Worm (Caenorhabditis elegans) whole organism, mixed stage, embryonic: Measurements from ENCODE around the gene nas-3.

ENCODE experiments used
- M03D4.4 ChIP-seq: sonication (generic microtip); optimal IDR thresholded peaks from 2 replicates; lab custom pipeline; 2017; ENCODE audit warnings: mild to moderate bottlenecking, missing genetic modification characterization, missing compliant biosample characterization
- blmp-1 ChIP-seq: fragments of 150-350 bp; optimal IDR thresholded peaks from 2 replicates; lab custom pipeline; 2014; ENCODE audit warnings: missing biosample characterization, missing genetic modification characterization
- ceh-39 ChIP-seq: fragments of 150-350 bp; optimal IDR thresholded peaks from 2 replicates; lab custom pipeline; 2014; ENCODE audit warnings: missing biosample characterization, missing genetic modification characterization
- ceh-43 ChIP-seq: fragments of 200-800 bp; sonication (Bioruptor generic); optimal IDR thresholded peaks from 2 replicates; lab custom pipeline; 2018; ENCODE audit warnings: mild to moderate bottlenecking, missing genetic modification characterization, moderate library complexity, missing compliant biosample characterization
- ceh-83 ChIP-seq: fragments of 200-800 bp; sonication (Bioruptor generic); optimal IDR thresholded peaks from 2 replicates; lab custom pipeline; 2018; ENCODE audit warnings: mild to moderate bottlenecking, missing genetic modification characterization, missing compliant biosample characterization
- ces-1 ChIP-seq: fragments of 150-350 bp; optimal IDR thresholded peaks from 2 replicates; lab custom pipeline; 2014; ENCODE audit warnings: missing biosample characterization, missing genetic modification reagents, missing genetic modification characterization
- cnd-1 ChIP-seq: fragments of 200-800 bp; sonication (Bioruptor generic); optimal IDR thresholded peaks from 2 replicates; lab custom pipeline; 2018; ENCODE audit warnings: mild to moderate bottlenecking, missing genetic modification characterization, missing compliant biosample characterization
- drap-1 ChIP-seq: fragments of 200-800 bp; sonication (Bioruptor generic); optimal IDR thresholded peaks from 3 replicates; lab custom pipeline; 2018; ENCODE audit warnings: mild to moderate bottlenecking, missing genetic modification characterization, missing compliant biosample characterization
- elt-1 ChIP-seq: sonication (generic microtip); optimal IDR thresholded peaks from 2 replicates; lab custom pipeline; 2017; ENCODE audit warnings: missing genetic modification characterization, mild to moderate bottlenecking, missing compliant biosample characterization, antibody characterized with exemption, moderate library complexity, borderline replicate concordance; ENCODE audit not compliant: insufficient read depth
- elt-3 ChIP-seq: fragments of 150-350 bp; optimal IDR thresholded peaks from 2 replicates; lab custom pipeline; 2014; ENCODE audit warnings: missing biosample characterization, missing genetic modification characterization
- flh-1 ChIP-seq: fragments of 200-800 bp; sonication (Bioruptor generic); optimal IDR thresholded peaks from 2 replicates; lab custom pipeline; 2018; ENCODE audit warnings: mild to moderate bottlenecking, missing genetic modification characterization, moderate library complexity, missing compliant biosample characterization
- ham-2 ChIP-seq: fragments of 200-800 bp; sonication (Bioruptor generic); optimal IDR thresholded peaks from 2 replicates; lab custom pipeline; 2018; ENCODE audit warnings: mild to moderate bottlenecking, missing genetic modification characterization, missing compliant biosample characterization
- hlh-1 ChIP-seq: fragments of 150-350 bp; optimal IDR thresholded peaks from 2 replicates; lab custom pipeline; 2014; ENCODE audit warnings: missing biosample characterization, missing genetic modification reagents, missing genetic modification characterization
- lin-13 ChIP-seq: fragments of 150-350 bp; optimal IDR thresholded peaks from 2 replicates; lab custom pipeline; 2014; ENCODE audit warnings: missing biosample characterization, missing genetic modification characterization
- lin-32 ChIP-seq: fragments of 200-800 bp; sonication (Bioruptor generic); optimal IDR thresholded peaks from 2 replicates; lab custom pipeline; 2018; ENCODE audit warnings: mild to moderate bottlenecking, missing genetic modification characterization, missing compliant biosample characterization
- lsy-2 ChIP-seq: fragments of 150-350 bp; optimal IDR thresholded peaks from 2 replicates; lab custom pipeline; 2014; ENCODE audit warnings: missing biosample characterization, missing genetic modification characterization
- mab-5 ChIP-seq: fragments of 150-350 bp; optimal IDR thresholded peaks from 2 replicates; lab custom pipeline; 2014; ENCODE audit warnings: missing biosample characterization, missing genetic modification characterization
- nhr-12 ChIP-seq: fragments of 150-350 bp; optimal IDR thresholded peaks from 2 replicates; lab custom pipeline; 2014; ENCODE audit warnings: missing biosample characterization, missing genetic modification characterization
- nhr-2 ChIP-seq: fragments of 150-350 bp; optimal IDR thresholded peaks from 2 replicates; lab custom pipeline; 2014; ENCODE audit warnings: missing biosample characterization, missing genetic modification characterization
- nhr-237 ChIP-seq: fragments of 150-350 bp; optimal IDR thresholded peaks from 2 replicates; lab custom pipeline; 2014; ENCODE audit warnings: missing biosample characterization, missing genetic modification characterization
- nhr-28 ChIP-seq: fragments of 150-350 bp; optimal IDR thresholded peaks from 2 replicates; lab custom pipeline; 2014; ENCODE audit warnings: missing biosample characterization, missing genetic modification characterization
- nhr-76 ChIP-seq: sonication (generic microtip); optimal IDR thresholded peaks from 2 replicates; lab custom pipeline; 2017; ENCODE audit warnings: missing biosample characterization, missing genetic modification characterization
- pha-4 ChIP-seq: fragments of 150-350 bp; optimal IDR thresholded peaks from 2 replicates; lab custom pipeline; 2018; ENCODE audit warnings: missing biosample characterization, missing genetic modification reagents, missing genetic modification characterization
- sem-2 ChIP-seq: fragments of 200-800 bp; sonication (Bioruptor generic); optimal IDR thresholded peaks from 2 replicates; lab custom pipeline; 2018; ENCODE audit warnings: mild to moderate bottlenecking, missing genetic modification characterization, missing compliant biosample characterization
- sptf-1 ChIP-seq: sonication (generic microtip); optimal IDR thresholded peaks from 2 replicates; lab custom pipeline; 2017; ENCODE audit warnings: mild to moderate bottlenecking, missing genetic modification characterization, moderate library complexity, missing compliant biosample characterization
- unc-120 ChIP-seq: sonication (generic microtip); optimal IDR thresholded peaks from 2 replicates; lab custom pipeline; 2017; ENCODE audit warnings: missing genetic modification characterization, missing compliant biosample characterization; ENCODE audit not compliant: poor library complexity, severe bottlenecking
- unc-39 ChIP-seq: fragments of 150-350 bp; optimal IDR thresholded peaks from 2 replicates; lab custom pipeline; 2014; ENCODE audit warnings: missing biosample characterization, missing genetic modification characterization
- unc-62 ChIP-seq: fragments of 150-350 bp; optimal IDR thresholded peaks from 2 replicates; lab custom pipeline; 2014; ENCODE audit warnings: missing biosample characterization, missing genetic modification reagents, missing genetic modification characterization
- zip-8 ChIP-seq: fragments of 150-350 bp; optimal IDR thresholded peaks from 2 replicates; lab custom pipeline; 2014; ENCODE audit warnings: missing biosample characterization, missing genetic modification characterization
- ztf-11 ChIP-seq: fragments of 150-350 bp; optimal IDR thresholded peaks from 2 replicates; lab custom pipeline; 2014; ENCODE audit warnings: missing biosample characterization, missing genetic modification characterization

Gene nas-3

ce11 chrV:9492460-9492859 is 14.5 kb downstream of the nas-3 start:
- no peak for TF ChIP-seq nhr-12 (tag; lab: Kevin White, UChicago)
- no peak for TF ChIP-seq nhr-28 (tag; lab: Kevin White, UChicago)
- TF ChIP-seq unc-39 = no peak
- no peak for TF ChIP-seq hlh-1
- no peak for TF ChIP-seq lsy-2

DNA sequence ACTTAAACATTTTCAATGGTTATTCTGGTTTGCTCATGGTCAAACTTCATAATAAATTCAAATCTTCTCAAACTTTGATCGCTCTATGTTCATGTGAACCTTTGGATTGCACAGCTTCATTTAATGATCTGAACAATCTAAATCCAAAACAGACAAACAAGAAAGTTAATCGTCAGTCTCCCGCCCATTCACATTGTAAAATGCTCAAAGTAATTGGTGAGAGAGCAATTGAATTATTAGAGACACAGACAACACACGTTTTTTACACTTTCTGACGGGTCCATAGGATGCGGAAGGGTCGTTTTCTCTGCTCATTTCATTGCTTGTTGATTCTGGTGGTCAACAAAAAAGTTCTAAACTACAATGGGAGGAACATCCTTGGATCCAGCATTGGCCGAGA is 18.8 kb downstream of the nas-3 start, which contains the start of gene gsnl-1:
Gene gsnl-1, plus strand, starts transcription at position 301 of the 400 bp plus-strand sequence.
- TF ChIP-seq nhr-28 (tag; lab: Kevin White, UChicago) = no peak
- TF ChIP-seq nhr-12 (tag; lab: Kevin White, UChicago) = no peak
- TF ChIP-seq nhr-237 (tag; lab: Kevin White, UChicago) = no peak
- no peak for TF ChIP-seq flh-1
- TF ChIP-seq sem-2 (GFP tag; lab: Kevin White, UChicago) = no peak
- no peak for TF ChIP-seq ztf-11 (tag; lab: Kevin White, UChicago)
- TF ChIP-seq elt-3 (tag; lab: Kevin White, UChicago) = no peak
- TF ChIP-seq cnd-1 (tag; lab: Kevin White, UChicago) = no peak
- no peak for TF ChIP-seq unc-62 (GFP tag; lab: Kevin White, UChicago)
- no peak for TF ChIP-seq ces-1 (GFP tag; lab: Kevin White, UChicago)
- TF ChIP-seq lin-13 (tag; lab: Kevin White, UChicago) = no peak
- TF ChIP-seq unc-120 (tag; lab: Kevin White, UChicago) = no peak
- TF ChIP-seq M03D4.4 (tag; lab: Kevin White, UChicago) = no peak
- no peak for TF ChIP-seq drap-1 (GFP tag; lab: Kevin White, UChicago)
- TF ChIP-seq blmp-1 (tag; lab: Kevin White, UChicago) = no peak
- no peak for TF ChIP-seq lin-32
- no peak for TF ChIP-seq ham-2
- TF ChIP-seq, all 35 proteins: peak for 0

DNA sequence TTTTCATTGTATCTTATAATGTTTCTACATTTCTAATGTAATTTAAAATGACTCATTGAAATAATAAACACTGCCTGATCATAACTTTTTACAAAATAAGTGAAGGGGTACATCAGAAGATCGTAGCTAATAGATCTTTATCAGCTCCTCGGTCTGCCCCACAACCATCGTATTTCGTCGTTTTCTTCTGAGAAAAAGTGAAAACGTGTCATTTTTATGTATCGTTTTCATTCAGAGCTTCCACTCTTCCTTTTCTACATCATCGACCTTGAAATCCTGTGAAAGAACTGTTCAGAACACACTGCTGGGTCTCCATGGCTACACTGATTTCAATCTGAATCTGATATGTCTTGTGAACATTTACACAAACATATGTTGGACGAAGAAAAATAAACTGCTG is 21.3 kb downstream of the nas-3 start:
- no peak for TF ChIP-seq ceh-83 (GFP tag; lab: Kevin White, UChicago)
- no peak for TF ChIP-seq ztf-11 (tag; lab: Kevin White, UChicago)
- no peak for TF ChIP-seq flh-1
- no peak for TF ChIP-seq blmp-1 (tag; lab: Kevin White, UChicago)
- TF ChIP-seq zip-8 = no peak
- no peak for TF ChIP-seq M03D4.4 (tag; lab: Kevin White, UChicago)
- TF ChIP-seq unc-120 (tag; lab: Kevin White, UChicago) = no peak
- no peak for TF ChIP-seq unc-39
- TF ChIP-seq lin-13 (tag; lab: Kevin White, UChicago) = no peak
- TF ChIP-seq sptf-1 = no peak
- TF ChIP-seq sem-2 (GFP tag; lab: Kevin White, UChicago) = no peak
- TF ChIP-seq ceh-39 (tag; lab: Kevin White, UChicago) = no peak
- TF ChIP-seq pha-4 (tag; lab: Kevin White, UChicago) = no peak
- no peak for TF ChIP-seq nhr-76 (tag; lab: Kevin White, UChicago)
- TF ChIP-seq mab-5 (tag; lab: Kevin White, UChicago) = no peak
- TF ChIP-seq ceh-43 (GFP tag; lab: Kevin White, UChicago) = no peak
- TF ChIP-seq, all 35 proteins: peak for 0

ce11 chrV:9500826-9501451 is 23.0 kb downstream of the nas-3 start, which contains the start of gene swt-5:
TSS of gene swt-5 (plus strand) at chrV:9501401.
- TF ChIP-seq elt-3 (tag; lab: Kevin White, UChicago) (no peak), nhr-12 (tag; lab: Kevin White, UChicago) (no peak), M03D4.4 (tag; lab: Kevin White, UChicago) (no peak), nhr-28 (tag; lab: Kevin White, UChicago) (no peak), zip-8 (no peak), nhr-2 (no peak), unc-62 (GFP tag; lab: Kevin White, UChicago) (no peak), elt-1 (tag; lab: Kevin White, UChicago) (no peak), ceh-83 (GFP tag; lab: Kevin White, UChicago) (no peak), mab-5 (tag; lab: Kevin White, UChicago) (no peak), unc-39 (no peak), sptf-1 (no peak), pha-4 (tag; lab: Kevin White, UChicago) (no peak), ztf-11 (tag; lab: Kevin White, UChicago) (no peak), nhr-76 (tag; lab: Kevin White, UChicago) (no peak), ceh-43 (GFP tag; lab: Kevin White, UChicago) (no peak), lsy-2 (no peak)
